Fruit fly (Drosophila melanogaster): Measurements from ENCODE around the gene CG31415.
A peak's percentile ranks its signal among the peaks of the same experiment; 100 is the strongest.

CG31415 gene

DNA sequence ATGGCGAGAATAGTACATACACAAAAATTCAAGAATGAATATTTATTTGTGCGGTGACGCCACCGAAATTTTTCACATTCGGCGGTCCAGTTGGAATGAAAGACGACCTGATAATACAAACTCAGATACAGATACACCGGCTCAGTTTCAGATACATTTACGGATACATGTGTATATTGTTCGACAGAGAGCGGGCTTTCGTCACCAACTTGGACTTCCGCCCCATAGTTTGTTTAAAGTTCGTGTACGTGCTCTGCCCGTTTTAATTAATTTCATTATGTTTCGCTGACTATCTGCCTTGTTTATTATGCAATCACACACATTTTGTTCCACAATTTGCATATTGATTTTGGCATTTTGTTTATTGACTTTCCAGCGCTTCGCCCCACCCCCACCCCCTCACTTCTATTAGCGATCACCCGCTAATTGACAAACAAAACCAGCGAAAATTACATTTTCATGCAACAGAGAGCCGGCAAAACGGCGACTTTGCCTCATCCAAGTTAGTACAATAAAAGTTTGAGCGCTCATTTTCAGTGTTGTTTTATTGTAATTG, 42.1 kb upstream of the CG31415 start (continued):
- TF ChIP-seq her (GFP tag; optimal IDR thresholded peaks at IDR 0.05) (peak; percentile 38), cg (GFP tag; optimal IDR thresholded peaks at IDR 0.05) (no peak), CG2875 (GFP tag; optimal IDR thresholded peaks at IDR 0.05) (peak; percentile 4), Fer1 (GFP tag; optimal IDR thresholded peaks at IDR 0.05) (peak; percentile 40), caup (GFP tag; optimal IDR thresholded peaks at IDR 0.05; ENCODE audit: severe bottlenecking) (peak; percentile 73), Jarid2 (GFP tag; optimal IDR thresholded peaks at IDR 0.05) (no peak), CG17186 (GFP tag; optimal IDR thresholded peaks at IDR 0.05) (no peak), CG18476 (GFP tag; optimal IDR thresholded peaks at IDR 0.05) (no peak), vnd (GFP tag; IDR thresholded peaks at IDR 0.05; ENCODE audit: partially characterized antibody) (no peak), CG1233 (GFP tag; optimal IDR thresholded peaks at IDR 0.05) (peak; percentile 51), crp (GFP tag; optimal IDR thresholded peaks at IDR 0.05) (no peak), CG6854 (GFP tag; optimal IDR thresholded peaks at IDR 0.05) (peak; percentile 22), en (GFP tag; optimal IDR thresholded peaks at IDR 0.05) (no peak), E2f1 (GFP tag; IDR thresholded peaks at IDR 0.05) (no peak), CG7271 (tag; optimal IDR thresholded peaks at IDR 0.05) (no peak), Stat92E (GFP tag; optimal IDR thresholded peaks at IDR 0.05) (no peak), ac (GFP tag; optimal IDR thresholded peaks at IDR 0.05) (no peak), tx (GFP tag; optimal IDR thresholded peaks at IDR 0.05) (peak; percentile 9), run (tag; optimal IDR thresholded peaks at IDR 0.05) (no peak), Nf-YA (GFP tag; IDR thresholded peaks at IDR 0.05) (no peak), CG3281 (GFP tag; optimal IDR thresholded peaks at IDR 0.05) (peak; percentile 59), gfzf (GFP tag; optimal IDR thresholded peaks at IDR 0.05) (no peak), tio (GFP tag; optimal IDR thresholded peaks at IDR 0.05) (peak; percentile 37), CG6175 (GFP tag; IDR thresholded peaks at IDR 0.05) (no peak), Elba2 (GFP tag; optimal IDR thresholded peaks at IDR 0.05) (no peak), grn (GFP tag; optimal IDR thresholded peaks at IDR 0.05) (no peak), nmo (GFP tag; optimal IDR thresholded peaks at IDR 0.05) (no peak), CG10543 (GFP tag; optimal IDR thresholded peaks at IDR 0.05) (peak; percentile 61), sisA (GFP tag; IDR thresholded peaks at IDR 0.05) (no peak), Atf3 (GFP tag; optimal IDR thresholded peaks at IDR 0.05) (no peak), CG3847 (GFP tag; IDR thresholded peaks at IDR 0.05) (no peak), oc (tag; optimal IDR thresholded peaks at IDR 0.05) (no peak), CG6813 (GFP tag; optimal IDR thresholded peaks at IDR 0.05) (peak; percentile 46), ab (GFP tag; optimal IDR thresholded peaks at IDR 0.05) (no peak), CG1647 (GFP tag; optimal IDR thresholded peaks at IDR 0.05) (peak; percentile 33), D19B (GFP tag; optimal IDR thresholded peaks at IDR 0.05) (no peak), CG10274 (GFP tag; optimal IDR thresholded peaks at IDR 0.05) (peak; percentile 32), CG2889 (GFP tag; IDR thresholded peaks at IDR 0.05) (no peak), bab2 (GFP tag; optimal IDR thresholded peaks at IDR 0.05) (peak; percentile 32), CG9876 (GFP tag; optimal IDR thresholded peaks at IDR 0.05) (no peak), Hsf (GFP tag; optimal IDR thresholded peaks at IDR 0.05) (no peak), CHES-1-like (GFP tag; optimal IDR thresholded peaks at IDR 0.05) (peak; percentile 42), CG3407 (GFP tag; optimal IDR thresholded peaks at IDR 0.05) (no peak), Nf-YB (GFP tag; optimal IDR thresholded peaks at IDR 0.05) (peak; percentile 8), CG1792 (GFP tag; optimal IDR thresholded peaks at IDR 0.05) (peak; percentile 27), aop (GFP tag; IDR thresholded peaks at IDR 0.05) (no peak), HLHmδ (GFP tag; optimal IDR thresholded peaks at IDR 0.05) (no peak), CG10366 (GFP tag; IDR thresholded peaks at IDR 0.05) (no peak), bsh (GFP tag; optimal IDR thresholded peaks at IDR 0.05) (no peak), dati (GFP tag; IDR thresholded peaks at IDR 0.05) (no peak)
